Worm (Caenorhabditis elegans): ENCODE results near the gene CC8.3.

Gene CC8.3

DNA sequence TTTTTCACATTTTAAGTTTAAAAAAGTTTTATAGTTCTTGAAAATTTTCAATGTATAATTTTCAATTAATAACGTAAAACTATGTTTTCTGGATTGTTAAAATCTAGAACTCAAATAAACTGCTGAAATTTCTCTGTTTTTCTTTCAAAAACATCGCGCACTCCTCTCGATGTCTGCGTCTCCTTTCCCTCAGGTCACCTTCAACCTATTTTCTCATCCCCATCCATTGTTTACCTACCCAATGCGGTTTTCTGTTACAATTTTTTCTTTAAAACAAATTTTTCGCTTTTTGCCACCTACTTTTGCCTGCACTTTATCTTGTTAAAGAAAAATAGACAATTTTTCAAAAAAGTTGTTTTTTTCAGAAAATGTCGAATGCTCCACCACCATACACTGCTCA lies 8.8 kb downstream of the CC8.3 start, which contains the start of gene ZC416.2:
ZC416.2 (plus strand) TSS at position 366 of the 400 bp plus-strand sequence.
- TF ChIP-seq unc-120 (tag; optimal IDR thresholded peaks at IDR 0.05; ENCODE audit: poor library complexity, severe bottlenecking) (no peak), flh-1 (GFP tag; optimal IDR thresholded peaks at IDR 0.05) (no peak), lin-32 (GFP tag; optimal IDR thresholded peaks at IDR 0.05) (no peak), pha-4 (tag; optimal IDR thresholded peaks at IDR 0.05) (no peak), zip-8 (tag; optimal IDR thresholded peaks at IDR 0.05) (no peak), mls-2 (tag; optimal IDR thresholded peaks at IDR 0.05) (no peak), drap-1 (GFP tag; optimal IDR thresholded peaks at IDR 0.05) (no peak), nhr-2 (tag; optimal IDR thresholded peaks at IDR 0.05) (no peak), nhr-76 (tag; optimal IDR thresholded peaks at IDR 0.05) (no peak), cnd-1 (tag; optimal IDR thresholded peaks at IDR 0.05) (no peak), elt-1 (tag; optimal IDR thresholded peaks at IDR 0.05; ENCODE audit: borderline replicate concordance, insufficient read depth) (no peak), elt-3 (tag; optimal IDR thresholded peaks at IDR 0.05) (no peak), mep-1 (tag; optimal IDR thresholded peaks at IDR 0.05) (no peak), nhr-237 (tag; optimal IDR thresholded peaks at IDR 0.05) (no peak), sem-2 (GFP tag; optimal IDR thresholded peaks at IDR 0.05) (no peak), lsy-2 (tag; optimal IDR thresholded peaks at IDR 0.05) (no peak)

DNA sequence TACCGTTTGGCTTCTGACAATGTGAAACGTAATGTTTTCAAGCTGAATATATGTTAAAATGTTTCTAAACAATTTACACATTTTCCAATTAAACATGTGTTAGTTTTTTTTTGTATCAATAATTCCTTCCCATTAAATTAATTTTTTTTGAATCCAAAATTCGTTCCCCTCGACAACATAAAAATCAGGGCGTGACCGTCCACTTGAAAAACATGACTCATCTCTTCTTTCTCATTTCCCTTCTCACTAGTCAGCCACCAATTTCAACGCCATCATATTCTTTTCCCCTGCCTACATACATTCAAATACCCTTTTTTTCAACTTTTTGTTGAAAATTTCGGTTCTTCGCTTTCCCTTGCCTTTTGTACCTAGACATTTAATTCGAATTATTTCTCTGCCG lies 9.6 kb downstream of the CC8.3 start:
- no peak for TF ChIP-seq ceh-83 (GFP tag; optimal IDR thresholded peaks at IDR 0.05)
- no peak for TF ChIP-seq pha-4 (tag; optimal IDR thresholded peaks at IDR 0.05)
- TF ChIP-seq ceh-43 (GFP tag; optimal IDR thresholded peaks at IDR 0.05) = no peak
- no peak for TF ChIP-seq nhr-76 (tag; optimal IDR thresholded peaks at IDR 0.05)
- no peak for TF ChIP-seq ztf-11 (tag; optimal IDR thresholded peaks at IDR 0.05)
- no peak for TF ChIP-seq flh-1 (GFP tag; optimal IDR thresholded peaks at IDR 0.05)
- TF ChIP-seq tbx-8 (GFP tag; optimal IDR thresholded peaks at IDR 0.05) = no peak
- TF ChIP-seq blmp-1 (tag; optimal IDR thresholded peaks at IDR 0.05) = no peak
- TF ChIP-seq sptf-1 (tag; optimal IDR thresholded peaks at IDR 0.05) = no peak
- TF ChIP-seq zip-8 (tag; optimal IDR thresholded peaks at IDR 0.05) = no peak

DNA sequence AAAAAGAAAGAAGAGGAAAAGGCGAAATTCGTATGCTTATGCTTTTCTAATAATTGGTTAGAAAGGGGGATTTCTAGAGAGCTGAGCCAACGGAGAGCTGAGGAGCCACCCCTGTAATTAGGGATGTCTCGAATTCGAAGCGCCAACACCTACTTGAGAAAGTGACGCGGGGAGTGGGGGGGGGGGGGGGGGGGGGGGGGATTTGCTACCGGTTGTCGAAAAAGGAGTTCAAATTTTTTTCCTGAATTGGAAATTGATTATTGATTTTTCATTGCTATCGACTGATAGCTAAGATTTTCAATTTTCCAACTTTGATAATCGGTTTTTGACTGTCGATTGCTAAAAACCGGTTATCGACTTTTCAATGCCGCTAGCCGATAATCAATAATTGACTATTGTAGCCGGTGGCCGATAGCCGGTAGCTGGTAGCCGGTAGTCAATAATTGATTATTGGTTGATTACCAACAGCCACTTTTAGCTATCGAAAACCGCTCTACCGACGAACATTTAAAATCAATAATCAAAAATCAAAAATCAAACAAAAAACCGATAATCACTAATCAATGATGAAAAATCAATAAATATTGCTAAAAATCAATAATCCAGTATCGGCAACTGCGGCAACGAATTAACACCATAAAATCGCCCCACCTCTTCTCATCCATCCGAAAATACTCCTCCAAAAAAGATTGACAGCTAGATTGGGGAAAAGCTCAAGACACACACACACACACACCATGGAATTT lies 13.0 kb downstream of the CC8.3 start:
- TF ChIP-seq elt-3 (tag; optimal IDR thresholded peaks at IDR 0.05) (no peak), nhr-237 (tag; optimal IDR thresholded peaks at IDR 0.05) (no peak), blmp-1 (tag; optimal IDR thresholded peaks at IDR 0.05) (no peak), drap-1 (GFP tag; optimal IDR thresholded peaks at IDR 0.05) (no peak)

DNA sequence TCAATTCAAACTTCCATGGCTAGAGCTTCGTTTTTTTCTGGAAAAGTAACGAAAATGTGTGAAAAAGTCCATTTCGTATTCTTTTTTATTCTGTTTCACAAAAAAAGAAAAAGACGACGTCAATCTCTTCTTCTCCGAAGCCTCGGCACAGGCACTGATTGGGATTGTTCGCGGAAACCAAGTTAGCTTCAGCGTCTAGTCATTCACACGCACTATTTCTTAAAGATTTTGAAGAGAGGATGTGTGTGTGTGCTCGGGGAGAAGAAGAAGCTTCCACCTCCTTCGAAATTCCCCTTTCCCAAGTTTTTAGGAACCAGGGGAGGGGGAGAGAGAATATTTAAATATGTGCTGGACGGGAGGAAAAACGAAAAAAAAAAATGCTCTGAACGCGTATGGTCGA lies 15.6 kb downstream of the CC8.3 start:
- peak; percentile 93 for TF ChIP-seq ces-1 (GFP tag; optimal IDR thresholded peaks at IDR 0.05)
- no peak for TF ChIP-seq snpc-4 (tag; optimal IDR thresholded peaks at IDR 0.05)
- no peak for TF ChIP-seq hlh-1 (tag; optimal IDR thresholded peaks at IDR 0.05)
- no peak for TF ChIP-seq unc-62 (GFP tag; optimal IDR thresholded peaks at IDR 0.05)

DNA sequence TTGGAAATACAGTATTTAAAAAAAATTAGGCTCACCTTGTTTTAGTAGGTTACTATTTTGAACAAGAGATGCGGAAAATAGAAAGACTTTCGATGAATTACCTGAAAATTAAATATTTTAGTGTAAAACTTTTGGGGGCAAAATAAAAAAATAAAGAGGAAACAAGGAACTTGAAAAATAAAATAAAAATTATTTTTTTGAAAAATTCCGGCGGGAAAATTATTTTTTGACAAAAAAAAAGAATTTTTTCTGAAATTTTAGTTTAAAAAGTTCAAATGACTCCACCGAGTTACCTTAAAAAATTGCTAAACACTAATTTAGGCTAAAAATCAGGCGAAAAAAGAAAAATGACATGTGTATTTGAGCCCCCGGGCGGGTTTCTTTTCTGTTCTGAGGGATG lies 17.5 kb downstream of the CC8.3 start, which contains the start of the genes cha-1 and unc-17:
cha-1 (minus strand) TSS at position 101 of the 400 bp plus-strand sequence.
unc-17 (minus strand) TSS at position 103 of the 400 bp plus-strand sequence.
- TF ChIP-seq mab-5 (tag; optimal IDR thresholded peaks at IDR 0.05) (no peak), M03D4.4 (tag; optimal IDR thresholded peaks at IDR 0.05) (no peak), snpc-4 (tag; optimal IDR thresholded peaks at IDR 0.05) (no peak), nhr-12 (tag; optimal IDR thresholded peaks at IDR 0.05) (no peak), unc-39 (tag; optimal IDR thresholded peaks at IDR 0.05) (no peak), lin-13 (tag; optimal IDR thresholded peaks at IDR 0.05) (no peak), hlh-1 (tag; optimal IDR thresholded peaks at IDR 0.05) (no peak), sptf-1 (tag; optimal IDR thresholded peaks at IDR 0.05) (no peak), ztf-11 (tag; optimal IDR thresholded peaks at IDR 0.05) (no peak), unc-62 (GFP tag; optimal IDR thresholded peaks at IDR 0.05) (no peak), ham-2 (GFP tag; optimal IDR thresholded peaks at IDR 0.05) (no peak), nhr-76 (tag; optimal IDR thresholded peaks at IDR 0.05) (no peak), nhr-2 (tag; optimal IDR thresholded peaks at IDR 0.05) (no peak), flh-1 (GFP tag; optimal IDR thresholded peaks at IDR 0.05) (no peak), lsy-2 (tag; optimal IDR thresholded peaks at IDR 0.05) (no peak), tbx-8 (GFP tag; optimal IDR thresholded peaks at IDR 0.05) (no peak), bed-3 (GFP tag; optimal IDR thresholded peaks at IDR 0.05) (no peak), lin-32 (GFP tag; optimal IDR thresholded peaks at IDR 0.05) (no peak), mep-1 (tag; optimal IDR thresholded peaks at IDR 0.05) (no peak), drap-1 (GFP tag; optimal IDR thresholded peaks at IDR 0.05) (no peak)

All from whole organism, mixed stage, embryonic.